Fruit fly (Drosophila melanogaster): ENCODE data around the gene Bka.

Gene Bka

dm6 chr2L:9886086-9886485, 9.0 kb upstream of the Bka start, which contains the start of gene nAChRalpha6:
Gene nAChRalpha6 (minus strand): TSS chr2L:9886250.
- no peak for TF ChIP-seq N (GFP tag; optimal IDR thresholded peaks at IDR 0.05)
- TF ChIP-seq Dif (GFP tag; optimal IDR thresholded peaks at IDR 0.05; ENCODE audit: partially characterized antibody) = no peak

- TF ChIP-seq HLH106 (tag; optimal IDR thresholded peaks at IDR 0.05) = no peak
- TF ChIP-seq Myc (optimal IDR thresholded peaks at IDR 0.05) = peak; percentile 83
- TF ChIP-seq Vsx2 (GFP tag; optimal IDR thresholded peaks at IDR 0.05; ENCODE audit: partially characterized antibody) = peak; percentile 99
Observed at dm6 chr2L:9887856-9888269, 7.2 kb upstream of the Bka start, which contains the start of gene Fkbp59. Gene Fkbp59 (plus strand): TSS chr2L:9888005.

- TF ChIP-seq h (GFP tag; optimal IDR thresholded peaks at IDR 0.05) (peak; percentile 1), OdsH (GFP tag; optimal IDR thresholded peaks at IDR 0.05) (no peak), ey (GFP tag; optimal IDR thresholded peaks at IDR 0.05) (no peak), Jra (GFP tag; optimal IDR thresholded peaks at IDR 0.05) (no peak), usp (GFP tag; optimal IDR thresholded peaks at IDR 0.05) (no peak), lola (GFP tag; optimal IDR thresholded peaks at IDR 0.05) (no peak), CG32264 (GFP tag; optimal IDR thresholded peaks at IDR 0.05) (peak; percentile 3), fru (GFP tag; optimal IDR thresholded peaks at IDR 0.05) (no peak), rgr (GFP tag; optimal IDR thresholded peaks at IDR 0.05) (peak; percentile 33)
Observed at dm6 chr2L:9890576-9890975, 4.5 kb upstream of the Bka start, which contains the start of the genes CG34183 and CG4537. Gene CG34183 (minus strand): TSS chr2L:9890772. Gene CG4537 (plus strand): TSS chr2L:9890885.

- TF ChIP-seq Myc (optimal IDR thresholded peaks at IDR 0.05) = peak; percentile 5
- TF ChIP-seq dmrt93B (GFP tag; optimal IDR thresholded peaks at IDR 0.05) = no peak
- peak; percentile 0 for TF ChIP-seq rgr (GFP tag; optimal IDR thresholded peaks at IDR 0.05)
Observed at dm6 chr2L:9893183-9893582, 1.9 kb upstream of the Bka start, which contains the start of gene mtDNA-helicase. Gene mtDNA-helicase (minus strand): TSS chr2L:9893446.

- TF ChIP-seq rgr (GFP tag; optimal IDR thresholded peaks at IDR 0.05) (peak; percentile 49), N (GFP tag; optimal IDR thresholded peaks at IDR 0.05) (no peak), lola (GFP tag; optimal IDR thresholded peaks at IDR 0.05) (no peak)
Observed at dm6 chr2L:9894193-9894592, 894 bp upstream of the Bka start.

- TF ChIP-seq Sp1 (GFP tag; optimal IDR thresholded peaks at IDR 0.05) (peak; percentile 62), Rel (GFP tag; optimal IDR thresholded peaks at IDR 0.05) (no peak), Rel (tag; optimal IDR thresholded peaks at IDR 0.05) (peak; percentile 2), h (GFP tag; optimal IDR thresholded peaks at IDR 0.05) (peak; percentile 48), N (GFP tag; optimal IDR thresholded peaks at IDR 0.05) (no peak), GATAd (GFP tag; optimal IDR thresholded peaks at IDR 0.05) (no peak), rgr (GFP tag; optimal IDR thresholded peaks at IDR 0.05) (peak; percentile 69), Hr83 (GFP tag; optimal IDR thresholded peaks at IDR 0.05; ENCODE audit: poor library complexity, severe bottlenecking) (peak; percentile 71), brk (GFP tag; optimal IDR thresholded peaks at IDR 0.05) (peak; percentile 83), Jra (GFP tag; optimal IDR thresholded peaks at IDR 0.05) (peak; percentile 47), CG32264 (GFP tag; optimal IDR thresholded peaks at IDR 0.05) (no peak), fru (GFP tag; optimal IDR thresholded peaks at IDR 0.05) (peak; percentile 32), CG9705 (GFP tag; optimal IDR thresholded peaks at IDR 0.05) (peak; percentile 25), Mio (GFP tag; optimal IDR thresholded peaks at IDR 0.05) (peak; percentile 8), ey (GFP tag; optimal IDR thresholded peaks at IDR 0.05) (peak; percentile 9), Myc (optimal IDR thresholded peaks at IDR 0.05) (peak; percentile 53), foxo (GFP tag; optimal IDR thresholded peaks at IDR 0.05) (peak in 1 of 2 experiments; percentile 40), sv (GFP tag; optimal IDR thresholded peaks at IDR 0.05) (peak; percentile 19), usp (GFP tag; optimal IDR thresholded peaks at IDR 0.05) (no peak), dsf (GFP tag; optimal IDR thresholded peaks at IDR 0.05; ENCODE audit: borderline replicate concordance) (peak; percentile 47), br (GFP tag; optimal IDR thresholded peaks at IDR 0.05) (peak; percentile 51), OdsH (GFP tag; optimal IDR thresholded peaks at IDR 0.05) (peak; percentile 41), Hnf4 (GFP tag; optimal IDR thresholded peaks at IDR 0.05) (peak; percentile 79), pan (optimal IDR thresholded peaks at IDR 0.05) (no peak)
Observed at dm6 chr2L:9897296-9897695, 2.2 kb downstream of the Bka start, which contains the start of gene RpS2. Gene RpS2 (minus strand): TSS chr2L:9897552.
